Fruit fly (Drosophila melanogaster) whole organism, embryonic: Measurements from ENCODE around the gene CG14043.
A peak's percentile ranks its signal among the peaks of the same experiment; 100 is the strongest.

Source experiments
- Ada2b ChIP-seq: fragments of 200-800 bp; sonication (Bioruptor generic); IDR thresholded peaks from 2 replicates; pipeline ENCODE4 v1.3.6; 2022; ENCODE audit warnings: missing biosample characterization, missing genetic modification characterization
- BtbVII ChIP-seq: fragments of 200-800 bp; sonication (Bioruptor generic); optimal IDR thresholded peaks from 3 replicates; lab custom pipeline; 2017; ENCODE audit warnings: missing biosample characterization, mild to moderate bottlenecking, missing genetic modification characterization
- CG10366 ChIP-seq: fragments of 200-800 bp; sonication (Bioruptor generic); IDR thresholded peaks from 2 replicates; pipeline ENCODE4 v1.3.6; 2022; ENCODE audit warnings: missing biosample characterization, missing genetic modification characterization
- CG10431 ChIP-seq: fragments of 200-800 bp; sonication (Bioruptor generic); optimal IDR thresholded peaks from 3 replicates; lab custom pipeline; 2018; ENCODE audit warnings: missing biosample characterization, mild to moderate bottlenecking, missing genetic modification characterization
- CG11398 ChIP-seq: fragments of 200-800 bp; sonication (Bioruptor generic); optimal IDR thresholded peaks from 2 replicates; lab custom pipeline; 2016; ENCODE audit warnings: missing biosample characterization, missing genetic modification characterization
- CG11723 ChIP-seq: fragments of 200-800 bp; sonication (Bioruptor generic); optimal IDR thresholded peaks from 2 replicates; lab custom pipeline; 2017; ENCODE audit warnings: missing biosample characterization, mild to moderate bottlenecking, missing genetic modification characterization
- CG13296 ChIP-seq: fragments of 200-800 bp; sonication (Bioruptor generic); optimal IDR thresholded peaks from 3 replicates; lab custom pipeline; 2018; ENCODE audit warnings: missing biosample characterization, mild to moderate bottlenecking, missing genetic modification characterization
- CG13424 ChIP-seq: fragments of 200-800 bp; sonication (Bioruptor generic); optimal IDR thresholded peaks from 2 replicates; lab custom pipeline; 2019; ENCODE audit warnings: missing biosample characterization, mild to moderate bottlenecking, missing genetic modification characterization, moderate library complexity
- CG14014 ChIP-seq: fragments of 200-800 bp; sonication (Bioruptor generic); IDR thresholded peaks from 2 replicates; pipeline ENCODE4 v1.3.6; 2022; ENCODE audit warnings: missing biosample characterization, missing genetic modification characterization
- CG15011 ChIP-seq: fragments of 200-800 bp; sonication (Bioruptor generic); optimal IDR thresholded peaks from 3 replicates; lab custom pipeline; 2018; ENCODE audit warnings: missing biosample characterization, mild to moderate bottlenecking, missing genetic modification characterization
- CG15269 ChIP-seq: fragments of 200-800 bp; sonication (Bioruptor generic); optimal IDR thresholded peaks from 2 replicates; lab custom pipeline; 2018; ENCODE audit warnings: missing biosample characterization, mild to moderate bottlenecking, missing genetic modification characterization, moderate library complexity
- CG15601 ChIP-seq: fragments of 200-800 bp; sonication (Bioruptor generic); optimal IDR thresholded peaks from 3 replicates; lab custom pipeline; 2019; ENCODE audit warnings: missing biosample characterization, mild to moderate bottlenecking, missing genetic modification characterization, moderate library complexity
- CG16779 ChIP-seq: fragments of 200-800 bp; sonication (Bioruptor generic); IDR thresholded peaks from 2 replicates; pipeline ENCODE4 v1.3.6; 2022; ENCODE audit warnings: missing biosample characterization, missing genetic modification characterization
- CG16863 ChIP-seq: fragments of 200-800 bp; sonication (Bioruptor generic); optimal IDR thresholded peaks from 3 replicates; lab custom pipeline; 2016; ENCODE audit warnings: missing biosample characterization, missing genetic modification characterization
- CG17612 ChIP-seq: fragments of 200-800 bp; sonication (Bioruptor generic); IDR thresholded peaks from 2 replicates; pipeline ENCODE4 v1.3.6; 2022; ENCODE audit warnings: missing biosample characterization, missing genetic modification characterization
- CG17912 ChIP-seq: fragments of 200-800 bp; sonication (Bioruptor generic); optimal IDR thresholded peaks from 2 replicates; lab custom pipeline; 2018; ENCODE audit warnings: missing biosample characterization, mild to moderate bottlenecking, missing genetic modification characterization
- CG18476 ChIP-seq: fragments of 200-800 bp; sonication (Bioruptor generic); optimal IDR thresholded peaks from 2 replicates; lab custom pipeline; 2016; ENCODE audit warnings: missing biosample characterization, mild to moderate bottlenecking, missing genetic modification characterization
- CG30020 ChIP-seq: fragments of 200-800 bp; optimal IDR thresholded peaks from 2 replicates; lab custom pipeline; 2019; ENCODE audit warnings: missing biosample characterization, mild to moderate bottlenecking, missing genetic modification characterization, moderate library complexity
- CG3407 ChIP-seq: fragments of 200-800 bp; sonication (Bioruptor generic); optimal IDR thresholded peaks from 2 replicates; lab custom pipeline; 2018; ENCODE audit warnings: missing biosample characterization, mild to moderate bottlenecking, missing genetic modification characterization
- CG3838 ChIP-seq: fragments of 200-800 bp; sonication (Bioruptor generic); optimal IDR thresholded peaks from 3 replicates; lab custom pipeline; 2016; ENCODE audit warnings: missing biosample characterization, missing genetic modification characterization
- CG4820 ChIP-seq: fragments of 200-800 bp; sonication (Bioruptor generic); optimal IDR thresholded peaks from 3 replicates; lab custom pipeline; 2016; ENCODE audit warnings: missing biosample characterization, missing genetic modification characterization
- CG6683 ChIP-seq: fragments of 200-800 bp; sonication (Bioruptor generic); optimal IDR thresholded peaks from 2 replicates; lab custom pipeline; 2017; ENCODE audit warnings: missing biosample characterization, mild to moderate bottlenecking, missing genetic modification characterization, missing genetic modification reagents
- CG8290 ChIP-seq, 3 experiments: fragments of 200-800 bp; sonication (Bioruptor generic); optimal IDR thresholded peaks; 2 replicates each; lab custom pipeline; 2016 to 2019; ENCODE audit warnings: missing biosample characterization in 3 of 3, missing genetic modification characterization in 3 of 3, mild to moderate bottlenecking in 2 of 3, moderate library complexity in 1 of 3
- Dbx ChIP-seq: fragments of 200-800 bp; sonication (Bioruptor generic); IDR thresholded peaks from 3 replicates; pipeline ENCODE4 v1.3.6; 2022; ENCODE audit warnings: missing biosample characterization, missing genetic modification characterization
- Dip2 ChIP-seq: fragments of 200-800 bp; sonication (Bioruptor generic); IDR thresholded peaks from 2 replicates; pipeline ENCODE4 v1.3.6; 2022; ENCODE audit warnings: missing biosample characterization, missing genetic modification characterization
- Doc2 ChIP-seq: fragments of 200-800 bp; sonication (Bioruptor generic); IDR thresholded peaks from 2 replicates; pipeline ENCODE4 v1.3.6; 2022; ENCODE audit warnings: missing biosample characterization, missing genetic modification characterization
- Eip74EF ChIP-seq, 2 experiments: fragments of 200-800 bp in 1 of 2; fragments of >200 bp in 1 of 2; sonication (Bioruptor generic) in 1 of 2; optimal IDR thresholded peaks; 2 replicates each; lab custom pipeline; 2017 to 2019; ENCODE audit warnings: missing biosample characterization in 2 of 2, missing genetic modification characterization in 2 of 2, mild to moderate bottlenecking in 1 of 2, moderate library complexity in 1 of 2
- HLH3B ChIP-seq: fragments of 200-800 bp; sonication (Bioruptor generic); IDR thresholded peaks from 2 replicates; pipeline ENCODE4 v1.3.6; 2022; ENCODE audit warnings: missing biosample characterization, missing genetic modification characterization
- Hr39 ChIP-seq: fragments of >200 bp; optimal IDR thresholded peaks from 2 replicates; lab custom pipeline; 2017
- Hr78 ChIP-seq, 2 experiments: fragments of 200-800 bp in 1 of 2; fragments of >200 bp in 1 of 2; sonication (Bioruptor generic) in 1 of 2; optimal IDR thresholded peaks; 2 replicates each; lab custom pipeline; 2017 to 2019; ENCODE audit warnings: missing biosample characterization in 2 of 2, missing genetic modification characterization in 2 of 2, mild to moderate bottlenecking in 1 of 2, moderate library complexity in 1 of 2
- NFAT ChIP-seq: fragments of 200-800 bp; sonication (Bioruptor generic); IDR thresholded peaks from 2 replicates; pipeline ENCODE4 v1.3.6; 2022; ENCODE audit warnings: missing biosample characterization, missing genetic modification characterization
- Ravus ChIP-seq: fragments of 200-800 bp; sonication (Bioruptor generic); IDR thresholded peaks from 2 replicates; pipeline ENCODE4 v1.3.6; 2022; ENCODE audit warnings: missing biosample characterization, missing genetic modification characterization
- ase ChIP-seq: fragments of 200-800 bp; sonication (Bioruptor generic); IDR thresholded peaks from 3 replicates; pipeline ENCODE4 v1.3.6; 2022; ENCODE audit warnings: missing biosample characterization, missing genetic modification characterization
- bbx ChIP-seq: fragments of 200-800 bp; sonication (Bioruptor generic); IDR thresholded peaks from 2 replicates; pipeline ENCODE4 v1.3.6; 2022; ENCODE audit warnings: missing biosample characterization, missing genetic modification characterization; ENCODE audit not compliant: partially characterized antibody
- ci ChIP-seq: fragments of 200-800 bp; sonication (Bioruptor generic); IDR thresholded peaks from 3 replicates; pipeline ENCODE4 v1.3.6; 2022; ENCODE audit warnings: missing biosample characterization, missing genetic modification characterization
- dan ChIP-seq: fragments of 200-800 bp; sonication (Bioruptor generic); IDR thresholded peaks from 2 replicates; pipeline ENCODE4 v1.3.6; 2022; ENCODE audit warnings: missing biosample characterization, missing genetic modification characterization
- danr ChIP-seq: fragments of 200-800 bp; sonication (Bioruptor generic); IDR thresholded peaks from 2 replicates; pipeline ENCODE4 v1.3.6; 2022; ENCODE audit warnings: missing biosample characterization, missing genetic modification characterization
- dati ChIP-seq: fragments of 200-800 bp; sonication (Bioruptor generic); IDR thresholded peaks from 2 replicates; pipeline ENCODE4 v1.3.6; 2022; ENCODE audit warnings: missing biosample characterization, missing genetic modification characterization
- esg ChIP-seq: fragments of 200-800 bp; sonication (Bioruptor generic); conservative IDR thresholded peaks from 2 replicates; pipeline ENCODE4 v1.3.6; 2022; ENCODE audit warnings: missing biosample characterization, missing genetic modification characterization
- fru ChIP-seq: fragments of >200 bp; optimal IDR thresholded peaks from 2 replicates; lab custom pipeline; 2017
- gcm2 ChIP-seq: fragments of 200-800 bp; sonication (Bioruptor generic); optimal IDR thresholded peaks from 2 replicates; lab custom pipeline; 2016; ENCODE audit warnings: missing biosample characterization, missing genetic modification characterization
- gsb ChIP-seq: fragments of 200-800 bp; sonication (Bioruptor generic); IDR thresholded peaks from 2 replicates; pipeline ENCODE4 v1.3.6; 2022; ENCODE audit warnings: missing biosample characterization, missing genetic modification characterization
- p53 ChIP-seq: fragments of 200-800 bp; sonication (Bioruptor generic); optimal IDR thresholded peaks from 2 replicates; lab custom pipeline; 2016; ENCODE audit warnings: missing biosample characterization, missing genetic modification characterization
- prd ChIP-seq, 3 experiments: fragments of >200 bp in 2 of 3; fragments of 200-800 bp in 1 of 3; sonication (Bioruptor generic) in 1 of 3; optimal IDR thresholded peaks in 2 of 3; IDR thresholded peaks in 1 of 3; 2 replicates in 2 of 3; 3 replicates in 1 of 3; pipeline versions ENCODE4 v1.3.6 to Lab custom; 2017 to 2022; ENCODE audit warnings: missing biosample characterization in 1 of 3, missing genetic modification characterization in 1 of 3
- sna ChIP-seq: fragments of 200-800 bp; sonication (Bioruptor generic); IDR thresholded peaks from 2 replicates; pipeline ENCODE4 v1.3.6; 2022; ENCODE audit warnings: missing biosample characterization, missing genetic modification characterization; ENCODE audit not compliant: partially characterized antibody
- sob ChIP-seq: fragments of 200-800 bp; sonication (Bioruptor generic); IDR thresholded peaks from 2 replicates; pipeline ENCODE4 v1.3.6; 2022; ENCODE audit warnings: missing biosample characterization, missing genetic modification characterization
- sr ChIP-seq: fragments of 200-800 bp; sonication (Bioruptor generic); IDR thresholded peaks from 3 replicates; pipeline ENCODE4 v1.3.6; 2022; ENCODE audit warnings: missing biosample characterization, missing genetic modification characterization
- tap ChIP-seq: fragments of 200-800 bp; optimal IDR thresholded peaks from 3 replicates; lab custom pipeline; 2019; ENCODE audit warnings: missing biosample characterization, mild to moderate bottlenecking, missing genetic modification characterization, moderate library complexity
- twi ChIP-seq: fragments of 200-800 bp; optimal IDR thresholded peaks from 2 replicates; lab custom pipeline; 2019; ENCODE audit warnings: missing biosample characterization, mild to moderate bottlenecking, missing genetic modification characterization, moderate library complexity
- wor ChIP-seq: fragments of 200-800 bp; sonication (Bioruptor generic); IDR thresholded peaks from 2 replicates; pipeline ENCODE4 v1.3.6; 2022; ENCODE audit warnings: missing biosample characterization, missing genetic modification characterization

Gene CG14043

DNA sequence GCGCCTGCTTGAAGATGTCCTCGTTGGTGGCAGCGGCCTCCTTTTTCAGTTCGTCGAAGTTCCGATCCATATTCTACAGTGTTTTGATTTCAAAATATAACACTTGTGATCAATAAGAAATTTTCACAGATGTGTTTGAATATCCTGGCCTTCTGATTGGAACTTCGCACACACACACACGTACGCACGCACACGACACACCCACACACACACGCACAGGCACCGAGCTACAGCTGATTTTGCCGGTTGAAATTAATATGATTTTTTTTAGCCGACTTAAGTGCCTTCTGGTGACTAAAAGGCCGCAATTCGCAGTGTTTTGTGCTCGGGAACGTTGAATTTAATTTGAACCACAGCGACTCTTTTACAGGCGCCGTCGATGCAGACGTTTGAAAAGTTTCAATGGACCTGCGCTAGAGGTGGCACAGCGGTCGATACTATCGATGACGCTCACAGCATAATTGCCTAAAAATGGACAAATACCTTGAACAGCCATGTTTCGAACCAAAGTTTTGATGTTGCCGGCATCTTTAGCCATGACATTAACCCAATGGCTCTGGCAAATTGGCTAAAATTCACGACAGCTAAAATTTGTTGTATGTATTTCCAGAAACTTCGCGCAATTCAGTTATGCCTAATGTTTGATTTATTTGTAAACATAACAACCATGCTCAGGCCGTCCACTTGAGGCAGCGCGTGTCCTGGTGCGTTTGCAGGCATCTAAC, 38.0 kb downstream of the CG14043 start, which contains the start of gene Rtnl1 (continued):
- no peak for TF ChIP-seq CG10366
- TF ChIP-seq BtbVII (GFP tag; lab: Kevin White, UChicago), result no peak
- no peak for TF ChIP-seq CG4820 (GFP tag; lab: Kevin White, UChicago)
- TF ChIP-seq gcm2 (GFP tag; lab: Kevin White, UChicago), result peak; percentile 37
- no peak; the same call in 1 of the 2 replicates for TF ChIP-seq sob (GFP tag; lab: Robert Waterston, UW)
- TF ChIP-seq bbx, result peak; percentile 90
- peak; percentile 51 for TF ChIP-seq CG8290 (GFP tag; optimal IDR thresholded peaks at IDR 0.05; lab: Kevin White, UChicago)
- TF ChIP-seq CG8290 (tag; optimal IDR thresholded peaks at IDR 0.05; lab: Kevin White, UChicago), result peak in 1 of 2 experiments; percentile 88
- TF ChIP-seq Dbx, result peak; percentile 42; the same call in 2 of the 3 replicates
- TF ChIP-seq CG6683 (GFP tag; lab: Kevin White, UChicago), result no peak
- no peak for TF ChIP-seq ase (GFP tag; lab: Robert Waterston, UW)
- TF ChIP-seq wor (GFP tag; lab: Robert Waterston, UW), result no peak
- TF ChIP-seq Hr78 (GFP tag; optimal IDR thresholded peaks at IDR 0.05; lab: Kevin White, UChicago), result no peak
- no peak for TF ChIP-seq dan (GFP tag; lab: Robert Waterston, UW)
- no peak for TF ChIP-seq Ravus (GFP tag; lab: Robert Waterston, UW)
- no peak for TF ChIP-seq Dip2 (GFP tag; lab: Robert Waterston, UW)
- no peak for TF ChIP-seq CG10431 (GFP tag; lab: Kevin White, UChicago)
- no peak for TF ChIP-seq Doc2 (GFP tag; lab: Robert Waterston, UW)
- TF ChIP-seq gsb (GFP tag; lab: Robert Waterston, UW), result no peak
- TF ChIP-seq CG17612, result no peak
- no peak for TF ChIP-seq sr (GFP tag; lab: Robert Waterston, UW)
- TF ChIP-seq Hr39 (lab: Kevin White, UChicago), result no peak
- no peak for TF ChIP-seq CG16779 (GFP tag; lab: Robert Waterston, UW)
- no peak for TF ChIP-seq CG14014 (GFP tag; lab: Robert Waterston, UW)
- no peak for TF ChIP-seq CG17912 (GFP tag; lab: Kevin White, UChicago)
- no peak for TF ChIP-seq tap (tag; lab: Kevin White, UChicago)
- TF ChIP-seq fru (lab: Kevin White, UChicago), result no peak
- TF ChIP-seq CG11723, result no peak
- TF ChIP-seq CG18476 (GFP tag; lab: Kevin White, UChicago), result no peak
- TF ChIP-seq danr (GFP tag; lab: Robert Waterston, UW), result no peak
- TF ChIP-seq NFAT, result peak; percentile 53; the same call in 1 of the 2 replicates
- TF ChIP-seq esg (GFP tag; lab: Robert Waterston, UW), result no peak
- no peak for TF ChIP-seq dati (GFP tag; lab: Robert Waterston, UW)
- no peak for TF ChIP-seq CG3407
- no peak for TF ChIP-seq prd (optimal IDR thresholded peaks at IDR 0.05; lab: Kevin White, UChicago)
- no peak for TF ChIP-seq prd (GFP tag; IDR thresholded peaks at IDR 0.05; lab: Robert Waterston, UW)
- TF ChIP-seq CG16863 (GFP tag; lab: Kevin White, UChicago), result peak; percentile 23
- TF ChIP-seq CG3838, result no peak
- peak; percentile 57; the same call in 2 of the 3 replicates for TF ChIP-seq ci (GFP tag; lab: Robert Waterston, UW)
- no peak for TF ChIP-seq Ada2b
- TF ChIP-seq CG15011 (GFP tag; lab: Kevin White, UChicago), result no peak
- peak; percentile 71 for TF ChIP-seq p53 (GFP tag; lab: Kevin White, UChicago)
- TF ChIP-seq Eip74EF (GFP tag; optimal IDR thresholded peaks at IDR 0.05; lab: Kevin White, UChicago), result peak in 1 of 2 experiments; percentile 1
- no peak for TF ChIP-seq twi
- peak; percentile 28 for TF ChIP-seq CG13424 (tag; lab: Kevin White, UChicago)
- no peak for TF ChIP-seq CG13296
- no peak for TF ChIP-seq HLH3B (GFP tag; lab: Robert Waterston, UW)
- peak; percentile 22 for TF ChIP-seq CG30020
- peak; percentile 82 for TF ChIP-seq sna
- TF ChIP-seq CG11398, result no peak
- peak; percentile 42 for TF ChIP-seq CG15601 (tag; lab: Kevin White, UChicago)
- no peak for TF ChIP-seq CG15269 (tag; lab: Kevin White, UChicago)
